Worm (Caenorhabditis elegans): Measurements from ENCODE around the gene cyp-25A6.

DNA sequence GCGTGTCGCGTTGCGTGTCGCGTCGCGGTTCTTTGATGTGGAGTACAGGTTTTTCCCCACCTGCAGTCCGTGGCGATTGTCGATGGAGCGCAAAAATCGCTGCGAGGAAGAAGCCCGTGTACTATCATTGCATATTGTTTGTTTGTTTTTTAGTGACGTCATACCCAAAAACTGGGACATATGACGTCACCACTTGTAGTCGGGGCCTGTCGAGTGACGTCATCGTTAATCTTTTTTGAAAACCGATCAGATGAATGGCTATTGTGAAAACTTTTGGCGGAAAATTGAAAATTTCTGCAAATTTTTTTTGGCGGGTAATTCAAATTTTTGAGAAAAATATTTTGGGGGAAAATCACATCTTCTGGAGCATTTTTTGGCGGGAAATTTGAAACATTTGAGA is 30.0 kb upstream of the cyp-25A6 start:
- TF ChIP-seq W03F9.2 (tag; optimal IDR thresholded peaks at IDR 0.05), result no peak
- no peak for TF ChIP-seq him-1 (tag; optimal IDR thresholded peaks at IDR 0.05)
- no peak for TF ChIP-seq dao-5 (tag; optimal IDR thresholded peaks at IDR 0.05)
